Fruit fly (Drosophila melanogaster) S2 (cell line): Measurements from ENCODE around the gene Cda4.

Experiments
- CG8478 ChIP-seq: fragments of >200 bp; optimal IDR thresholded peaks from 2 replicates; lab custom pipeline; 2018
- CTCF ChIP-seq, 2 experiments: fragments of >200 bp; optimal IDR thresholded peaks; 2 replicates each; lab custom pipeline; 2018

- TF ChIP-seq CG8478 (lab: Kevin White, UChicago) = no peak
- TF ChIP-seq CTCF (optimal IDR thresholded peaks at IDR 0.05; lab: Kevin White, UChicago) = no peak
Measured at dm6 chrX:22574362-22574761, 58.1 kb downstream of the Cda4 start.
